Worm (Caenorhabditis elegans) whole organism, young adult: ENCODE measurements around the gene let-99.

ENCODE experiments used
- B0035.1 ChIP-seq: sonication (generic microtip); optimal IDR thresholded peaks from 2 replicates; lab custom pipeline; 2016; ENCODE audit warnings: missing genetic modification characterization, mild to moderate bottlenecking, missing compliant biosample characterization, missing genotype, missing genetic modification reagents
- B0336.3 ChIP-seq: fragments of 200-800 bp; sonication (Bioruptor generic); IDR thresholded peaks from 2 replicates; pipeline ENCODE4 v1.3.6; 2022; ENCODE audit warnings: missing genetic modification characterization, missing compliant biosample characterization
- F33H1.4 ChIP-seq: fragments of 200-800 bp; sonication (Bioruptor generic); IDR thresholded peaks from 2 replicates; pipeline ENCODE4 v1.3.6; 2022; ENCODE audit warnings: missing genetic modification reagents, missing genetic modification characterization, missing compliant biosample characterization
- F39B2.1 ChIP-seq: fragments of 200-800 bp; sonication (Bioruptor generic); IDR thresholded peaks from 2 replicates; pipeline ENCODE4 v1.3.6; 2022; ENCODE audit warnings: missing genetic modification reagents, missing genetic modification characterization, missing compliant biosample characterization
- F55B11.4 ChIP-seq: sonication (generic microtip); optimal IDR thresholded peaks from 2 replicates; lab custom pipeline; 2016; ENCODE audit warnings: missing compliant biosample characterization, missing genetic modification characterization, borderline replicate concordance; ENCODE audit not compliant: insufficient read depth
- Y56A3A.18 ChIP-seq: fragments of 200-800 bp; sonication (Bioruptor generic); IDR thresholded peaks from 2 replicates; pipeline ENCODE4 v1.3.6; 2022; ENCODE audit warnings: missing genetic modification reagents, missing genetic modification characterization, missing compliant biosample characterization
- atf-7 ChIP-seq: sonication (generic microtip); optimal IDR thresholded peaks from 2 replicates; lab custom pipeline; 2017; ENCODE audit warnings: mild to moderate bottlenecking, missing genetic modification characterization, missing compliant biosample characterization
- attf-5 ChIP-seq: fragments of 200-800 bp; sonication (Bioruptor generic); optimal IDR thresholded peaks from 2 replicates; lab custom pipeline; 2018; ENCODE audit warnings: mild to moderate bottlenecking, missing genetic modification characterization, missing compliant biosample characterization
- ccch-3 ChIP-seq: fragments of 200-800 bp; sonication (Bioruptor generic); optimal IDR thresholded peaks from 2 replicates; lab custom pipeline; 2018; ENCODE audit warnings: mild to moderate bottlenecking, missing genetic modification characterization, missing compliant biosample characterization
- cebp-1 ChIP-seq, 2 experiments: fragments of 200-800 bp in 1 of 2; sonication (Bioruptor generic) in 1 of 2; sonication (generic microtip) in 1 of 2; IDR thresholded peaks in 1 of 2; optimal IDR thresholded peaks in 1 of 2; 2 replicates each; pipeline versions ENCODE4 v1.3.6 to Lab custom; 2017 to 2022; ENCODE audit warnings: missing compliant biosample characterization in 2 of 2, missing genetic modification characterization in 2 of 2, mild to moderate bottlenecking in 1 of 2, missing genetic modification reagents in 1 of 2, moderate library complexity in 1 of 2
- ceh-100 ChIP-seq: fragments of 200-800 bp; sonication (Bioruptor generic); IDR thresholded peaks from 2 replicates; pipeline ENCODE4 v1.3.6; 2022; ENCODE audit warnings: missing genetic modification reagents, missing genetic modification characterization, missing compliant biosample characterization
- dox-1 ChIP-seq: fragments of 200-800 bp; sonication (Bioruptor generic); IDR thresholded peaks from 2 replicates; pipeline ENCODE4 v1.3.6; 2022; ENCODE audit warnings: missing genetic modification reagents, missing genetic modification characterization, missing compliant biosample characterization
- egl-44 ChIP-seq: fragments of 200-800 bp; sonication (Bioruptor generic); IDR thresholded peaks from 2 replicates; pipeline ENCODE4 v1.3.6; 2022; ENCODE audit warnings: missing genetic modification reagents, missing genetic modification characterization, missing compliant biosample characterization
- ets-4 ChIP-seq: fragments of 200-800 bp; sonication (Bioruptor generic); optimal IDR thresholded peaks from 2 replicates; lab custom pipeline; 2018; ENCODE audit warnings: mild to moderate bottlenecking, missing genetic modification characterization, missing compliant biosample characterization
- fkh-3 ChIP-seq: sonication (generic microtip); optimal IDR thresholded peaks from 2 replicates; lab custom pipeline; 2016; ENCODE audit warnings: mild to moderate bottlenecking, missing genetic modification characterization, missing compliant biosample characterization
- hlh-12 ChIP-seq: sonication (generic microtip); optimal IDR thresholded peaks from 2 replicates; lab custom pipeline; 2016; ENCODE audit warnings: missing genetic modification characterization, missing compliant biosample characterization
- hmg-1.2 ChIP-seq: fragments of 200-800 bp; sonication (Bioruptor generic); IDR thresholded peaks from 2 replicates; pipeline ENCODE4 v1.3.6; 2022; ENCODE audit warnings: missing genetic modification reagents, missing genetic modification characterization, missing compliant biosample characterization
- hmg-20 ChIP-seq: fragments of 200-800 bp; sonication (Bioruptor generic); IDR thresholded peaks from 2 replicates; pipeline ENCODE4 v1.3.6; 2022; ENCODE audit warnings: missing genetic modification reagents, missing genetic modification characterization, missing compliant biosample characterization
- let-607 ChIP-seq, 2 experiments: fragments of 200-800 bp in 1 of 2; sonication (Bioruptor generic) in 1 of 2; sonication (generic microtip) in 1 of 2; optimal IDR thresholded peaks; 2 replicates each; lab custom pipeline; 2016 to 2018; ENCODE audit warnings: mild to moderate bottlenecking in 2 of 2, missing compliant biosample characterization in 2 of 2, missing genetic modification characterization in 2 of 2, moderate library complexity in 2 of 2, missing genotype in 1 of 2
- lin-40 ChIP-seq: sonication (generic microtip); optimal IDR thresholded peaks from 2 replicates; lab custom pipeline; 2016; ENCODE audit warnings: missing genetic modification characterization, mild to moderate bottlenecking, missing compliant biosample characterization, missing genotype, missing genetic modification reagents
- lin-54 ChIP-seq: fragments of 200-800 bp; sonication (Bioruptor generic); optimal IDR thresholded peaks from 2 replicates; lab custom pipeline; 2018; ENCODE audit warnings: mild to moderate bottlenecking, missing genetic modification characterization, missing compliant biosample characterization
- lir-1 ChIP-seq: fragments of 200-800 bp; sonication (Bioruptor generic); conservative IDR thresholded peaks from 2 replicates; pipeline ENCODE4 v1.3.6; 2022; ENCODE audit warnings: missing genetic modification reagents, missing genetic modification characterization, missing compliant biosample characterization
- madf-10 ChIP-seq: sonication (generic microtip); optimal IDR thresholded peaks from 2 replicates; lab custom pipeline; 2016; ENCODE audit warnings: mild to moderate bottlenecking, missing genetic modification characterization, missing compliant biosample characterization
- madf-3 ChIP-seq: fragments of 200-800 bp; sonication (Bioruptor generic); IDR thresholded peaks from 2 replicates; pipeline ENCODE4 v1.3.6; 2022; ENCODE audit warnings: missing genetic modification reagents, missing genetic modification characterization, missing compliant biosample characterization
- madf-8 ChIP-seq: fragments of 200-800 bp; sonication (Bioruptor generic); conservative IDR thresholded peaks from 2 replicates; pipeline ENCODE4 v1.3.6; 2022; ENCODE audit warnings: missing genetic modification reagents, missing genetic modification characterization, missing compliant biosample characterization
- nhr-179 ChIP-seq: sonication (generic microtip); optimal IDR thresholded peaks from 2 replicates; lab custom pipeline; 2016; ENCODE audit warnings: mild to moderate bottlenecking, missing genetic modification characterization, missing compliant biosample characterization
- nhr-80 ChIP-seq: sonication (generic microtip); optimal IDR thresholded peaks from 2 replicates; lab custom pipeline; 2016; ENCODE audit warnings: missing genetic modification characterization, missing compliant biosample characterization
- nhr-90 ChIP-seq: sonication (generic microtip); optimal IDR thresholded peaks from 2 replicates; lab custom pipeline; 2016; ENCODE audit warnings: missing genotype, mild to moderate bottlenecking, missing genetic modification characterization, missing compliant biosample characterization
- pha-4 ChIP-seq: fragments of 150-350 bp; sonication (generic microtip); optimal IDR thresholded peaks from 2 replicates; lab custom pipeline; 2014; ENCODE audit warnings: missing biosample characterization, missing genetic modification reagents, missing genetic modification characterization
- snpc-1.3 ChIP-seq: sonication (generic microtip); optimal IDR thresholded peaks from 2 replicates; lab custom pipeline; 2017; ENCODE audit warnings: missing genetic modification characterization, mild to moderate bottlenecking, missing compliant biosample characterization, antibody characterized with exemption, moderate library complexity, missing genotype, missing genetic modification reagents; ENCODE audit not compliant: insufficient read depth
- snpc-3.4 ChIP-seq: sonication (generic microtip); optimal IDR thresholded peaks from 2 replicates; lab custom pipeline; 2017; ENCODE audit warnings: missing genetic modification characterization, mild to moderate bottlenecking, missing compliant biosample characterization, antibody characterized with exemption, moderate library complexity, missing genotype, missing genetic modification reagents
- snpc-4 ChIP-seq, 5 experiments: fragments of 150-350 bp in 1 of 5; sonication (generic microtip) in 4 of 5; optimal IDR thresholded peaks; 2 replicates each; lab custom pipeline; 2014 to 2018; ENCODE audit warnings: missing genetic modification characterization in 5 of 5, missing biosample characterization in 3 of 5, antibody characterized with exemption in 2 of 5, mild to moderate bottlenecking in 2 of 5, missing compliant biosample characterization in 2 of 5, missing genotype in 2 of 5, moderate library complexity in 2 of 5, missing genetic modification reagents in 1 of 5
- sptf-2 ChIP-seq: fragments of 200-800 bp; sonication (Bioruptor generic); optimal IDR thresholded peaks from 2 replicates; lab custom pipeline; 2018; ENCODE audit warnings: mild to moderate bottlenecking, missing genetic modification characterization, missing compliant biosample characterization
- tbp1 ChIP-seq: fragments of 200-800 bp; sonication (Bioruptor generic); optimal IDR thresholded peaks from 2 replicates; lab custom pipeline; 2018; ENCODE audit warnings: mild to moderate bottlenecking, missing genetic modification characterization, missing compliant biosample characterization
- tbx-9 ChIP-seq: sonication (generic microtip); optimal IDR thresholded peaks from 2 replicates; lab custom pipeline; 2016; ENCODE audit warnings: borderline replicate concordance, missing genetic modification characterization, inconsistent platforms, missing compliant biosample characterization
- tlf-1 ChIP-seq: fragments of 200-800 bp; sonication (Bioruptor generic); optimal IDR thresholded peaks from 2 replicates; lab custom pipeline; 2018; ENCODE audit warnings: mild to moderate bottlenecking, missing genetic modification characterization, missing compliant biosample characterization
- zfh-2 ChIP-seq: fragments of 200-800 bp; sonication (Bioruptor generic); conservative IDR thresholded peaks from 2 replicates; pipeline ENCODE4 v1.3.6; 2022; ENCODE audit warnings: missing genetic modification reagents, missing genetic modification characterization, missing compliant biosample characterization
- zim-3 ChIP-seq: sonication (generic microtip); optimal IDR thresholded peaks from 2 replicates; lab custom pipeline; 2017; ENCODE audit warnings: mild to moderate bottlenecking, missing genetic modification characterization, moderate library complexity, missing compliant biosample characterization
- ztf-22 ChIP-seq: fragments of 200-800 bp; sonication (Bioruptor generic); optimal IDR thresholded peaks from 2 replicates; lab custom pipeline; 2018; ENCODE audit warnings: mild to moderate bottlenecking, missing genetic modification characterization, moderate library complexity, missing compliant biosample characterization

The let-99 gene

DNA sequence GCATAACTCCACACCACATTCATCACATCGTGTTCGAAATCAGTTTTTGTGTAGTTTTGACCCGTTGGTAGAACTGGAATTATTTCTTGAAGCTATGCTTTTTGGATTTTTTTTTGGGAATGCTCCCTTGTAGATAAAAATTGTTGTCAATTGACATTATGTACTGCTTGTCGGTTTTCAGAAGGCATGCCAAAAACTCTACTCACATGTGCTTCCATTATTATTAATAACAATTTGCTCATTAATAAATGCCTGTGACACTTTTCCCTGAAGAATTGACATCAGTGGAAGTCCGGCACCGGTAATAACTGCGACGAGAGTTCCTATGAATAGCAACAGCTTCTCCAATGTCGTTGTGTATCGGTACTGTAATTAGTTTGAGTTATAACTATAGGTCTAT lies 29.3 kb downstream of the let-99 start (continued):
- no peak for TF ChIP-seq B0035.1 (tag; lab: Kevin White, UChicago)
- TF ChIP-seq F39B2.1 (GFP tag; lab: Robert Waterston, UW): no peak

DNA sequence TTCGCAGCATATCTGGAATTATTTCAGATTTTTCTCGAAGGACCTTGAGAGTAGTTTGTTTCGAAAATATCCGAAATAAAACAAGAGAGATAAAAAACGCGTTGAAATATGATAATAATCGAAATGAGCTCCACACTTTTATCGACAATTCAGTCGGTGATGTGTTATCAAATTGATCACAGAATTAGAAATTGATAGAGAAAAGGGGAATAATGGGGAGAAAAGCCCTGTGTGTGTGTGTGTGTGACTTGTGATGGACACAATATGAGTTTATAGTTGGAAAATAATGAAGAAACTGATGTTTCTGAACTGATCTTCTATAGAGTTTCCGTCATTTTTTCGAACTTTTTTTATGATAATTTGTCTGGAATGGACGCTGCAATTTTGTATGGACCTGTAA lies 31.5 kb downstream of the let-99 start, which contains the start of gene pgp-1:
TSS of gene pgp-1 (minus strand) at position 12 of the 400 bp plus-strand sequence.
- no peak for TF ChIP-seq hmg-20 (GFP tag; lab: Robert Waterston, UW)
- peak; percentile 88 for TF ChIP-seq nhr-80 (tag; lab: Kevin White, UChicago)
- no peak for TF ChIP-seq snpc-3.4
- TF ChIP-seq madf-3 (GFP tag; lab: Robert Waterston, UW): no peak
- no peak for TF ChIP-seq ccch-3 (GFP tag; lab: Kevin White, UChicago)
- no peak for TF ChIP-seq zfh-2
- no peak for TF ChIP-seq snpc-4 (GFP tag; optimal IDR thresholded peaks at IDR 0.05; lab: Kevin White, UChicago)
- no peak for TF ChIP-seq snpc-4 (tag; optimal IDR thresholded peaks at IDR 0.05; lab: Kevin White, UChicago)
- TF ChIP-seq atf-7 (tag; lab: Kevin White, UChicago): no peak
- TF ChIP-seq tbx-9: no peak
- TF ChIP-seq Y56A3A.18 (GFP tag; lab: Robert Waterston, UW): no peak
- TF ChIP-seq dox-1: 0 out of 2 replicates have a peak, but pooled peaks have one; percentile 28
- TF ChIP-seq fkh-3 (tag; lab: Kevin White, UChicago): no peak
- TF ChIP-seq ceh-100: no peak
- no peak for TF ChIP-seq lin-54
- no peak for TF ChIP-seq cebp-1 (GFP tag; IDR thresholded peaks at IDR 0.05; lab: Robert Waterston, UW)
- TF ChIP-seq cebp-1 (tag; optimal IDR thresholded peaks at IDR 0.05; lab: Kevin White, UChicago): peak; percentile 16
- TF ChIP-seq hmg-1.2 (GFP tag; lab: Robert Waterston, UW): no peak
- no peak for TF ChIP-seq F55B11.4 (tag; lab: Kevin White, UChicago)
- no peak for TF ChIP-seq lir-1 (GFP tag; lab: Robert Waterston, UW)
- no peak for TF ChIP-seq F33H1.4 (GFP tag; lab: Robert Waterston, UW)

DNA sequence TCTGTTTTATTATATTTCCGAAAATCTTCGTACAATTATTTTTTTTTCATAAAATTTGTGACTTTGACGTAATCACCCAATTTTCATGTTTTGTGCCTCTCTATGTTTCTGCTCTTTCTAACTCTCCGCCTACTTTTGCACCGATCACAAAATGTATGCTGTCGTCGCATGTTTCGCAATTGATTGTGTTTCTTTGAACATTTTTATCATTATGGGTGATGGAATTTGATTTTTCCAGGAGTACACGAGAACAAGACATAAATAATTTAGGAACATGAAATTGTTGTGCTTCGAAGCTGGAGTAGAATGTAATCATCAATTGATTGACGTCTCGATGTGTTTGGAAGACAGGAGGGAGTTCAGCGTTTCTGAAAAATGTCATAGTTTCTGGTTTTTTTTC lies 33.3 kb downstream of the let-99 start:
- TF ChIP-seq nhr-90 (tag; lab: Kevin White, UChicago) (peak; percentile 30), atf-7 (tag; lab: Kevin White, UChicago) (peak; percentile 90), sptf-2 (GFP tag; lab: Kevin White, UChicago) (no peak), zim-3 (no peak), hlh-12 (tag; lab: Kevin White, UChicago) (no peak), dox-1 (peak; percentile 72), ccch-3 (GFP tag; lab: Kevin White, UChicago) (no peak), lin-40 (tag; lab: Kevin White, UChicago) (peak; percentile 45), madf-10 (peak; percentile 46), cebp-1 (GFP tag; IDR thresholded peaks at IDR 0.05; lab: Robert Waterston, UW) (peak; percentile 89), cebp-1 (tag; optimal IDR thresholded peaks at IDR 0.05; lab: Kevin White, UChicago) (peak; percentile 92), pha-4 (tag; lab: Kevin White, UChicago) (peak; percentile 24), ztf-22 (GFP tag; lab: Kevin White, UChicago) (peak; percentile 81), ets-4 (GFP tag; lab: Kevin White, UChicago) (peak; percentile 47), nhr-179 (tag; lab: Kevin White, UChicago) (no peak), let-607 (tag; optimal IDR thresholded peaks at IDR 0.05; lab: Kevin White, UChicago) (peak; percentile 23 to 78), attf-5 (GFP tag; lab: Kevin White, UChicago) (peak; percentile 33), tlf-1 (peak; percentile 19), madf-8 (GFP tag; lab: Robert Waterston, UW) (no peak), B0336.3 (peak; percentile 63), tbp1 (peak; percentile 50), nhr-80 (tag; lab: Kevin White, UChicago) (peak; percentile 100), egl-44 (GFP tag; lab: Robert Waterston, UW) (peak; percentile 88), snpc-1.3 (no peak)
